Fruit fly (Drosophila melanogaster): ENCODE results near the gene mRpS33.

- TF ChIP-seq CTCF (optimal IDR thresholded peaks at IDR 0.05) (no peak), CG8478 (optimal IDR thresholded peaks at IDR 0.05) (no peak)
Measured at dm6 chr3R:16448378-16449134, 12.2 kb upstream of the mRpS33 start.
